Fruit fly (Drosophila melanogaster) whole organism, adult: ENCODE results near the gene CG15576.

Source experiments
- CG11617 ChIP-seq: fragments of 200-800 bp; sonication (Bioruptor generic); optimal IDR thresholded peaks from 2 replicates; lab custom pipeline; 2017; ENCODE audit warnings: mild to moderate bottlenecking, missing biosample characterization, missing genetic modification reagents, missing genetic modification characterization
- CG12768 ChIP-seq: fragments of 200-800 bp; sonication (Bioruptor generic); optimal IDR thresholded peaks from 2 replicates; lab custom pipeline; 2017; ENCODE audit warnings: missing biosample characterization, missing genetic modification characterization, mild to moderate bottlenecking, moderate library complexity, missing genetic modification reagents
- CG14711 ChIP-seq: fragments of 200-800 bp; sonication (Bioruptor generic); optimal IDR thresholded peaks from 2 replicates; lab custom pipeline; 2018; ENCODE audit warnings: missing biosample characterization, mild to moderate bottlenecking, missing genetic modification characterization, moderate library complexity
- CG1620 ChIP-seq: fragments of 200-800 bp; sonication (Bioruptor generic); optimal IDR thresholded peaks from 2 replicates; lab custom pipeline; 2016; ENCODE audit warnings: missing biosample characterization, missing genetic modification characterization
- CG33017 ChIP-seq: fragments of 200-800 bp; sonication (Bioruptor generic); optimal IDR thresholded peaks from 2 replicates; lab custom pipeline; 2018; ENCODE audit warnings: missing biosample characterization, mild to moderate bottlenecking, missing genetic modification characterization, moderate library complexity
- CG5204 ChIP-seq: fragments of 200-800 bp; sonication (Bioruptor generic); optimal IDR thresholded peaks from 2 replicates; lab custom pipeline; 2016; ENCODE audit warnings: missing biosample characterization, missing genetic modification characterization
- CG7045 ChIP-seq: fragments of 200-800 bp; sonication (Bioruptor generic); optimal IDR thresholded peaks from 2 replicates; lab custom pipeline; 2017; ENCODE audit warnings: missing biosample characterization, mild to moderate bottlenecking, missing genetic modification characterization
- CG7101 ChIP-seq: fragments of 200-800 bp; sonication (Bioruptor generic); optimal IDR thresholded peaks from 2 replicates; lab custom pipeline; 2018; ENCODE audit warnings: missing biosample characterization, mild to moderate bottlenecking, missing genetic modification characterization, moderate library complexity
- Clk ChIP-seq: fragments of 200-800 bp; sonication (Bioruptor generic); optimal IDR thresholded peaks from 2 replicates; lab custom pipeline; 2017; ENCODE audit warnings: missing biosample characterization, missing genetic modification characterization
- Crg-1 ChIP-seq: fragments of 200-800 bp; sonication (Bioruptor generic); optimal IDR thresholded peaks from 2 replicates; lab custom pipeline; 2016; ENCODE audit warnings: missing biosample characterization, missing genetic modification characterization
- Hr96 ChIP-seq: fragments of 200-800 bp; sonication (Bioruptor generic); optimal IDR thresholded peaks from 2 replicates; lab custom pipeline; 2016; ENCODE audit warnings: missing biosample characterization, missing genetic modification characterization
- Mnt ChIP-seq: fragments of 200-800 bp; sonication (Bioruptor generic); optimal IDR thresholded peaks from 2 replicates; lab custom pipeline; 2016; ENCODE audit warnings: missing biosample characterization, mild to moderate bottlenecking, missing genetic modification characterization
- bab1 ChIP-seq: fragments of 200-800 bp; sonication (Bioruptor generic); optimal IDR thresholded peaks from 3 replicates; lab custom pipeline; 2019; ENCODE audit warnings: missing biosample characterization, mild to moderate bottlenecking, missing genetic modification characterization, moderate library complexity
- cic ChIP-seq: fragments of 200-800 bp; sonication (Bioruptor generic); optimal IDR thresholded peaks from 2 replicates; lab custom pipeline; 2017; ENCODE audit warnings: missing biosample characterization, mild to moderate bottlenecking, missing genetic modification characterization, moderate library complexity
- cnc ChIP-seq, 2 experiments: fragments of >200 bp; optimal IDR thresholded peaks; 2 replicates each; lab custom pipeline; 2017
- kay ChIP-seq: fragments of 200-800 bp; sonication (Bioruptor generic); peaks from one replicate; lab custom pipeline; 2016; ENCODE audit warnings: missing biosample characterization, missing genetic modification characterization, borderline replicate concordance
- ovo ChIP-seq: fragments of 200-800 bp; sonication (Bioruptor generic); optimal IDR thresholded peaks from 2 replicates; lab custom pipeline; 2016; ENCODE audit warnings: missing biosample characterization, missing genetic modification characterization
- pad ChIP-seq: fragments of 200-800 bp; sonication (Bioruptor generic); optimal IDR thresholded peaks from 3 replicates; lab custom pipeline; 2017; ENCODE audit warnings: missing biosample characterization, missing genetic modification characterization, mild to moderate bottlenecking, moderate library complexity, missing genetic modification reagents
- tj ChIP-seq: fragments of 200-800 bp; sonication (Bioruptor generic); optimal IDR thresholded peaks from 3 replicates; lab custom pipeline; 2017; ENCODE audit warnings: missing biosample characterization, mild to moderate bottlenecking, missing genetic modification characterization, moderate library complexity
- toe ChIP-seq: fragments of 200-800 bp; sonication (Bioruptor generic); optimal IDR thresholded peaks from 2 replicates; lab custom pipeline; 2016; ENCODE audit warnings: missing biosample characterization, missing genetic modification characterization

The CG15576 gene

DNA sequence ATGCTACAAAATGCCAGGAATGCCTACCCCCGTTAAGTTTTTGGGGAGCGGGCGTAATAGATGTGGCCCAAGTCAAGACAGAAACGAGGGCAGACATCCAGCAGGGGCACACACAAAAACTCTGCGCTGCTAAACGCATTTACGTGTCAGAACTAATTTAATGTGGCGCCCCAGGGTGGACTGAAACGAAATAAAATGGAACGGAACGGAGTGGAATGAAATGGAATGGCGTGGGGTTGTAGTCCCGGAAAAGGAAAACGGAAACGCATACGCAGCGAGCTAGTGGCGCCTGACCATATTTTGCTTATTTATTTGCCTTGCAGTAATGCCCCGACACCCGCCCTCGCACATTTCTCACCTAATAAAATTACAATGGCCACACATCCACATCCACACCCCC is 20.9 kb upstream of the CG15576 start:
- TF ChIP-seq bab1 (no peak), CG14711 (tag; lab: Kevin White, UChicago) (no peak)

DNA sequence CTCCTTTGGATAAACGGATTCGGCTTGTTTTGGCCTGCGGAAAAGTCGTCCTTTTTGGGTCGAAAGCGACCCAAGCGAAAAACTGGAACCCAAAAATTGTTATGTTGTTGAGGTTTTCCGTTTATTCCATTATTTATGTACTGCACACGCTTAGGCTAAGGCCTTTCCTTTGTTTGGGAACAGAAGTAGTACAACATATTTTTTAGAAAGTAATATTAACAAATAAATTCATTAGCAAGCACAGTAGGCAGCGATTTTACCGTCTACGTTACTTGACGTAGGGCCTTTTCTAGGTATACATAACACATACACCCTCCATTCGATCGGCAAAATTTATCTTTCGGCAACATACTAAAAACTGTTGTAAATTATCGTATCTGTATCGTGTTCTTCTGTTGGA is 15.8 kb upstream of the CG15576 start, which contains the start of gene CG15572:
Gene CG15572 (plus strand): TSS at position 301 of the 400 bp plus-strand sequence.
- TF ChIP-seq Mnt (no peak), tj (GFP tag; lab: Kevin White, UChicago) (no peak), ovo (GFP tag; lab: Kevin White, UChicago) (no peak), Clk (GFP tag; lab: Kevin White, UChicago) (no peak), CG11617 (GFP tag; lab: Kevin White, UChicago) (no peak), bab1 (no peak), Hr96 (GFP tag; lab: Kevin White, UChicago) (no peak), cic (no peak), Crg-1 (GFP tag; lab: Kevin White, UChicago) (no peak)

DNA sequence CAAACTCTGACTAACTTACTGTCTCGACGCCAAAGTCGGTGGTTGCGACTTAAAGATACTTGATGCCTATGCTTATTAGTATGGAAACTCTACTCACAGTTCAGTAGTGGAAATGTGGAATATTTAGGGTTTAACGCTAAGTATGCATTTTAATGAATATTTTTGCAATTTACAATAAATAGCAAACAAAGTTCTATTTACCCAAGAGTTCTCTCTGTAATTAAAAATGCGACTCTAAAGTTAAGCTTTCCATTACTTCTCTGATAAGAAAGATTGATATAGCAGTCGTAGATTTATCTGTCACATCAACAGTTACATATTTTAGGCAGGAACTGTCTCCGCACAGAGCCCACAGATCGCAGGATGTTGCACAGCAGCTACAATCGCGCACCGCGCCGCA is 13.2 kb upstream of the CG15576 start, which contains the start of gene CG12691:
Gene CG12691 (plus strand): TSS at position 301 of the 400 bp plus-strand sequence.
- no peak for TF ChIP-seq ovo (GFP tag; lab: Kevin White, UChicago)
- no peak for TF ChIP-seq CG5204
- TF ChIP-seq CG11617 (GFP tag; lab: Kevin White, UChicago) = no peak
- TF ChIP-seq pad (GFP tag; lab: Kevin White, UChicago) = no peak
- no peak for TF ChIP-seq CG12768 (GFP tag; lab: Kevin White, UChicago)
- TF ChIP-seq cnc (optimal IDR thresholded peaks at IDR 0.05; lab: Kevin White, UChicago) = no peak
- TF ChIP-seq Hr96 (GFP tag; lab: Kevin White, UChicago) = no peak
- TF ChIP-seq Clk (GFP tag; lab: Kevin White, UChicago) = no peak
- no peak for TF ChIP-seq CG1620 (GFP tag; lab: Kevin White, UChicago)
- no peak for TF ChIP-seq tj (GFP tag; lab: Kevin White, UChicago)
- no peak for TF ChIP-seq kay (GFP tag; lab: Kevin White, UChicago)

DNA sequence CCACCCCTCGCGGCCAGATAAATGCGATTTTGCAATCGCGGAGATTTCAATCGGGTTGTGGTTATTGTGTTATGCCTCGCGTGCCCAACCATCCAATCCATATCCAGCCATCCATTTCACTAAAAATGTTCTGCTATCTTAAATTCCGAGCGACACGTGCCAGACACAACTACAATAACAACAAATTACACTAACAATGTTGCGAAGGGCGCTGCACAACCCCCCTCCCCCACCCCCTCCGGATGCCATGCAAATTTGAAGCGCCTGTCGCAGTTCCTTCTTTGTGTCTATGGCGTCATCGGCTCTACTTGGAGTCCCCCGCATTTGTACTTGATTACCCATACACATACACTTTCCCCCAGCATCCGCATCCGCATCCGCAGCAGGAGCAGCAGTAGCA is 12.7 kb upstream of the CG15576 start:
- no peak for TF ChIP-seq cic
- TF ChIP-seq tj (GFP tag; lab: Kevin White, UChicago) = no peak
- TF ChIP-seq kay (GFP tag; lab: Kevin White, UChicago) = no peak

DNA sequence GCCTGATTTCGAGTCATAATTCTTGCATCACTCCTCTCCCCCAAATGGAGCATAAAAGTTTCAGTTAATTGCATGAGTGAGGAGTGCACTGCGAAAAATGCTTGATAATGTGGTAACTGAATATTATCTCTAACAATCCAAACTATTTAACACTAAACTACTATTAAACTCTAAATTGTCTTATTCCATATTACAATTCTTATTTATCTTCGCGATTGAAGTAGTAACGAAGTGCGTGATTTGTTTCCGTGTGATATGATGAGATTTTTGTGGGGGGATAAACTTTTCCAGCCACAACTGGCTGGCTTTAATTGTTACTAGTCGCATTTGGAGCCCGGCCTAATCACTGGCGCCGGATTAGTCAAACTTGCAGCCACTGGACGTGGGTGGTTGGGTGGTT is 11.7 kb upstream of the CG15576 start:
- TF ChIP-seq CG5204 (no peak), Hr96 (GFP tag; lab: Kevin White, UChicago) (no peak), CG1620 (GFP tag; lab: Kevin White, UChicago) (no peak), CG7101 (no peak), Crg-1 (GFP tag; lab: Kevin White, UChicago) (no peak), tj (GFP tag; lab: Kevin White, UChicago) (no peak), Clk (GFP tag; lab: Kevin White, UChicago) (no peak), pad (GFP tag; lab: Kevin White, UChicago) (no peak), CG7045 (no peak), CG12768 (GFP tag; lab: Kevin White, UChicago) (no peak)

DNA sequence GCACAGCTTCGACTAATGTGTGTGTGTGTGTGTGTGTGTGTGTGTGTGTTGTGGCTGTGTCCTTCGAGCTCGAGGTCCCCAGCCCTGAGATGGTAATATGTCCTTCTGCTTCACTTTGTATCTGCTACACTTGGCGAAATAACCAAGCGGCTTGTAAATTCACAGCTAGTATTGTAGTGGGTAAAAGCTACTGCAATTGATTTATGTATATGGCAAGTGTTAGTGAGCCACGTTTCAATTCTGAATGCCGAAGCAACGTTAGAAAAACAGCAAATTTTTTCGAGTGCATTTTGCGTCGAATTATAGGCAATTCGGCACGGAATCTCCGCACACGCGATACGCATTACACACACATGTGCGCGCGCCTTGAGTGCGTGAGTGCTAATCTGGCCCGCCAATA is 10.1 kb upstream of the CG15576 start:
- TF ChIP-seq toe (GFP tag; lab: Kevin White, UChicago) = no peak
- TF ChIP-seq CG11617 (GFP tag; lab: Kevin White, UChicago) = no peak
- no peak for TF ChIP-seq CG33017 (tag; lab: Kevin White, UChicago)
- no peak for TF ChIP-seq CG12768 (GFP tag; lab: Kevin White, UChicago)
- TF ChIP-seq bab1 = no peak
- TF ChIP-seq CG7045 = no peak
- no peak for TF ChIP-seq CG5204
- no peak for TF ChIP-seq CG1620 (GFP tag; lab: Kevin White, UChicago)
- TF ChIP-seq kay (GFP tag; lab: Kevin White, UChicago) = no peak
- TF ChIP-seq cic = no peak
- TF ChIP-seq CG7101 = no peak
- TF ChIP-seq pad (GFP tag; lab: Kevin White, UChicago) = no peak
- no peak for TF ChIP-seq Crg-1 (GFP tag; lab: Kevin White, UChicago)
- TF ChIP-seq Clk (GFP tag; lab: Kevin White, UChicago) = no peak
- TF ChIP-seq ovo (GFP tag; lab: Kevin White, UChicago) = no peak
- TF ChIP-seq Mnt = no peak
- TF ChIP-seq Hr96 (GFP tag; lab: Kevin White, UChicago) = no peak
- no peak for TF ChIP-seq tj (GFP tag; lab: Kevin White, UChicago)
- no peak for TF ChIP-seq cnc (optimal IDR thresholded peaks at IDR 0.05; lab: Kevin White, UChicago)
- TF ChIP-seq CG14711 (tag; lab: Kevin White, UChicago) = no peak

DNA sequence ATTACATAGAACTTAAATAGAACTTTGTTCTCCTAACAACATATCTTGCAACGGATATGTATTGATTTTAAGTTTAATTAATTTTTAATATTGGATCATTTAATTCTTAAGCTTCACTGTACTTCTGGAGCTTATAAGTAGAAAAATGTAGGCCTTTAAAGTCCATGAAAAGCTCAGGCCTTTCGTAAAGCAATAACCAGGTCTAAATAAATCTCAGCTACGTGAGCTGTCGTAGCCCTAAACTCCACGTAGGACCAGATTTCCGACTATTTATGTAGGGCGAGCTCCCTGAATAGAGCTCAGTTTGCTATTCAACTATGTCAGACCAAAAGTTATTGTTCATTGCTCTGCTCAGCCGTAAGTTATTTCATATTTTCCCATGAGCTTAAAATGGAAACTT is 4.5 kb downstream of the CG15576 start, which contains the start of gene CG43135:
Gene CG43135 (plus strand): TSS at position 301 of the 400 bp plus-strand sequence.
- TF ChIP-seq pad (GFP tag; lab: Kevin White, UChicago) (no peak), CG33017 (tag; lab: Kevin White, UChicago) (no peak), Mnt (no peak), Hr96 (GFP tag; lab: Kevin White, UChicago) (no peak), bab1 (no peak), toe (GFP tag; lab: Kevin White, UChicago) (no peak), CG1620 (GFP tag; lab: Kevin White, UChicago) (no peak), cnc (optimal IDR thresholded peaks at IDR 0.05; lab: Kevin White, UChicago) (no peak), Crg-1 (GFP tag; lab: Kevin White, UChicago) (no peak), CG7045 (no peak), CG11617 (GFP tag; lab: Kevin White, UChicago) (no peak), CG12768 (GFP tag; lab: Kevin White, UChicago) (no peak), CG5204 (no peak), CG7101 (no peak), tj (GFP tag; lab: Kevin White, UChicago) (no peak), cic (no peak), CG14711 (tag; lab: Kevin White, UChicago) (no peak), Clk (GFP tag; lab: Kevin White, UChicago) (no peak), kay (GFP tag; lab: Kevin White, UChicago) (no peak)
